Worm (Caenorhabditis elegans): ENCODE data around the gene dmd-4.

The dmd-4 gene

ce11 chrX:14861752-14862151 is at the start of gene dmd-4:
dmd-4 (minus strand) TSS chrX:14861852.
- no peak for TF ChIP-seq unc-62 (GFP tag; optimal IDR thresholded peaks at IDR 0.05)

ce11 chrX:14910689-14911088 is 49.0 kb upstream of the dmd-4 start:
- TF ChIP-seq unc-62 (GFP tag; optimal IDR thresholded peaks at IDR 0.05): no peak

- TF ChIP-seq unc-62 (GFP tag; optimal IDR thresholded peaks at IDR 0.05): no peak
Measured at ce11 chrX:14907257-14907801, 45.7 kb upstream of the dmd-4 start.

ce11 chrX:14905161-14905560 is 43.5 kb upstream of the dmd-4 start, which contains the start of gene hex-5:
hex-5 (minus strand) TSS chrX:14905261.
- no peak for TF ChIP-seq unc-62 (GFP tag; optimal IDR thresholded peaks at IDR 0.05)

- no peak for TF ChIP-seq unc-62 (GFP tag; optimal IDR thresholded peaks at IDR 0.05)
Measured at ce11 chrX:14903424-14903823, 41.8 kb upstream of the dmd-4 start.

ce11 chrX:14900487-14900886 is 38.8 kb upstream of the dmd-4 start:
- TF ChIP-seq unc-62 (GFP tag; optimal IDR thresholded peaks at IDR 0.05): no peak

- no peak for TF ChIP-seq unc-62 (GFP tag; optimal IDR thresholded peaks at IDR 0.05)
Measured at ce11 chrX:14898205-14898604, 36.6 kb upstream of the dmd-4 start, which contains the start of gene lips-8. lips-8 (plus strand) TSS chrX:14898505.

ce11 chrX:14897192-14897591 is 35.5 kb upstream of the dmd-4 start:
- no peak for TF ChIP-seq unc-62 (GFP tag; optimal IDR thresholded peaks at IDR 0.05)

- TF ChIP-seq unc-62 (GFP tag; optimal IDR thresholded peaks at IDR 0.05): no peak
Measured at ce11 chrX:14894845-14895244, 33.2 kb upstream of the dmd-4 start, which contains the start of gene nac-1. nac-1 (plus strand) TSS chrX:14895145.

ce11 chrX:14894380-14894779 is 32.7 kb upstream of the dmd-4 start:
- no peak for TF ChIP-seq unc-62 (GFP tag; optimal IDR thresholded peaks at IDR 0.05)

- no peak for TF ChIP-seq unc-62 (GFP tag; optimal IDR thresholded peaks at IDR 0.05)
Measured at ce11 chrX:14888188-14888587, 26.5 kb upstream of the dmd-4 start, which contains the start of gene daf-6. daf-6 (plus strand) TSS chrX:14888488.

- no peak for TF ChIP-seq unc-62 (GFP tag; optimal IDR thresholded peaks at IDR 0.05)
Measured at ce11 chrX:14885855-14886254, 24.2 kb upstream of the dmd-4 start.

ce11 chrX:14881119-14881518 is 19.5 kb upstream of the dmd-4 start, which contains the start of gene flp-8:
flp-8 (plus strand) TSS chrX:14881419.
- TF ChIP-seq unc-62 (GFP tag; optimal IDR thresholded peaks at IDR 0.05): no peak

ce11 chrX:14877691-14878090 is 16.0 kb upstream of the dmd-4 start:
- no peak for TF ChIP-seq unc-62 (GFP tag; optimal IDR thresholded peaks at IDR 0.05)

- no peak for TF ChIP-seq unc-62 (GFP tag; optimal IDR thresholded peaks at IDR 0.05)
Measured at ce11 chrX:14875668-14876067, 14.0 kb upstream of the dmd-4 start, which contains the start of gene sssh-1. sssh-1 (plus strand) TSS chrX:14875968.

ce11 chrX:14872817-14873469 is 11.3 kb upstream of the dmd-4 start, which contains the start of gene F31F6.3:
F31F6.3 (minus strand) TSS chrX:14872867.
- no peak for TF ChIP-seq unc-62 (GFP tag; optimal IDR thresholded peaks at IDR 0.05)

ce11 chrX:14871780-14872179 is 10.1 kb upstream of the dmd-4 start, which contains the start of gene F31F6.2:
F31F6.2 (minus strand) TSS chrX:14871880.
- TF ChIP-seq unc-62 (GFP tag; optimal IDR thresholded peaks at IDR 0.05): no peak

Data from whole organism, dauer.